Worm (Caenorhabditis elegans) whole organism, L3 larva: ENCODE results near the gene E04D5.5.

Experiments
- R02D3.7 ChIP-seq: fragments of 150-350 bp; optimal IDR thresholded peaks from 2 replicates; lab custom pipeline; 2014; ENCODE audit warnings: missing biosample characterization, missing genetic modification characterization
- ZK546.5 ChIP-seq: sonication (generic microtip); optimal IDR thresholded peaks from 2 replicates; lab custom pipeline; 2017; ENCODE audit warnings: missing biosample characterization, missing genetic modification characterization
- ama-1 ChIP-seq: fragments of 150-350 bp; optimal IDR thresholded peaks from 2 replicates; lab custom pipeline; 2018
- ceh-16 ChIP-seq: sonication (generic microtip); optimal IDR thresholded peaks from 2 replicates; lab custom pipeline; 2017; ENCODE audit warnings: missing biosample characterization, missing genetic modification characterization
- ceh-28 ChIP-seq: fragments of 150-350 bp; optimal IDR thresholded peaks from 2 replicates; lab custom pipeline; 2014; ENCODE audit warnings: missing biosample characterization, missing genetic modification reagents, missing genetic modification characterization
- ceh-82 ChIP-seq: fragments of 150-350 bp; optimal IDR thresholded peaks from 2 replicates; lab custom pipeline; 2014; ENCODE audit warnings: missing biosample characterization, missing genetic modification characterization
- ceh-9 ChIP-seq: sonication (generic microtip); optimal IDR thresholded peaks from 2 replicates; lab custom pipeline; 2018; ENCODE audit warnings: missing biosample characterization, missing genetic modification characterization
- daf-12 ChIP-seq: fragments of 150-350 bp; optimal IDR thresholded peaks from 2 replicates; lab custom pipeline; 2014; ENCODE audit warnings: missing biosample characterization, missing genetic modification reagents, missing genetic modification characterization
- egl-27 ChIP-seq: sonication (generic microtip); optimal IDR thresholded peaks from 4 replicates; lab custom pipeline; 2017; ENCODE audit warnings: missing biosample characterization, missing genetic modification reagents, missing genetic modification characterization
- egl-5 ChIP-seq: fragments of 150-350 bp; optimal IDR thresholded peaks from 2 replicates; lab custom pipeline; 2017; ENCODE audit warnings: missing biosample characterization, missing genetic modification reagents, missing genetic modification characterization, inconsistent platforms
- elt-2 ChIP-seq: sonication (generic microtip); optimal IDR thresholded peaks from 2 replicates; lab custom pipeline; 2016; ENCODE audit warnings: missing genetic modification reagents, mild to moderate bottlenecking, missing genetic modification characterization, missing compliant biosample characterization
- elt-3 ChIP-seq, 3 experiments: fragments of 150-350 bp in 1 of 3; sonication (generic microtip) in 2 of 3; optimal IDR thresholded peaks; 2 replicates in 2 of 3; 4 replicates in 1 of 3; lab custom pipeline; 2014 to 2017; ENCODE audit warnings: missing biosample characterization in 3 of 3, missing genetic modification characterization in 3 of 3
- eor-1 ChIP-seq, 2 experiments: fragments of 150-350 bp; optimal IDR thresholded peaks; 2 replicates each; lab custom pipeline; 2014 to 2018; ENCODE audit warnings: missing biosample characterization in 2 of 2, missing genetic modification characterization in 2 of 2
- fkh-10 ChIP-seq: sonication (generic microtip); optimal IDR thresholded peaks from 2 replicates; lab custom pipeline; 2017; ENCODE audit warnings: missing biosample characterization, missing genetic modification reagents, missing genetic modification characterization
- fos-1 ChIP-seq: fragments of 150-350 bp; optimal IDR thresholded peaks from 2 replicates; lab custom pipeline; 2014; ENCODE audit warnings: missing biosample characterization, missing genetic modification characterization
- hmg-11 ChIP-seq: sonication (generic microtip); optimal IDR thresholded peaks from 2 replicates; lab custom pipeline; 2016; ENCODE audit warnings: missing genetic modification characterization, missing compliant biosample characterization
- jun-1 ChIP-seq: fragments of 150-350 bp; optimal IDR thresholded peaks from 2 replicates; lab custom pipeline; 2014; ENCODE audit warnings: missing biosample characterization, missing genetic modification reagents, missing genetic modification characterization
- lin-15B ChIP-seq: fragments of 150-350 bp; optimal IDR thresholded peaks from 2 replicates; lab custom pipeline; 2014; ENCODE audit warnings: missing biosample characterization, missing genetic modification characterization
- lin-39 ChIP-seq: fragments of 150-350 bp; optimal IDR thresholded peaks from 2 replicates; lab custom pipeline; 2018; ENCODE audit warnings: missing biosample characterization, missing genetic modification reagents, missing genetic modification characterization
- mdl-1 ChIP-seq: fragments of 150-350 bp; optimal IDR thresholded peaks from 2 replicates; lab custom pipeline; 2014; ENCODE audit warnings: missing biosample characterization, missing genetic modification characterization
- mml-1 ChIP-seq: fragments of 150-350 bp; sonication (generic microtip); optimal IDR thresholded peaks from 3 replicates; lab custom pipeline; 2014; ENCODE audit warnings: missing biosample characterization, missing genetic modification characterization
- nfya-1 ChIP-seq: sonication (generic microtip); optimal IDR thresholded peaks from 2 replicates; lab custom pipeline; 2017; ENCODE audit warnings: missing genetic modification characterization, mild to moderate bottlenecking, missing compliant biosample characterization, antibody characterized with exemption, moderate library complexity; ENCODE audit not compliant: insufficient read depth
- nhr-11 ChIP-seq: fragments of 150-350 bp; optimal IDR thresholded peaks from 2 replicates; lab custom pipeline; 2014; ENCODE audit warnings: missing biosample characterization, missing genetic modification characterization
- nhr-12 ChIP-seq: fragments of 150-350 bp; optimal IDR thresholded peaks from 2 replicates; lab custom pipeline; 2014; ENCODE audit warnings: missing biosample characterization, missing genetic modification characterization
- nhr-23 ChIP-seq: fragments of 150-350 bp; optimal IDR thresholded peaks from 2 replicates; lab custom pipeline; 2014; ENCODE audit warnings: missing biosample characterization, missing genetic modification reagents, missing genetic modification characterization
- nhr-237 ChIP-seq: fragments of 150-350 bp; optimal IDR thresholded peaks from 2 replicates; lab custom pipeline; 2014; ENCODE audit warnings: missing biosample characterization, missing genetic modification characterization
- nhr-25 ChIP-seq: sonication (generic microtip); optimal IDR thresholded peaks from 2 replicates; lab custom pipeline; 2017; ENCODE audit warnings: missing biosample characterization, missing genetic modification characterization
- nhr-28 ChIP-seq: fragments of 150-350 bp; optimal IDR thresholded peaks from 2 replicates; lab custom pipeline; 2014; ENCODE audit warnings: missing biosample characterization, missing genetic modification characterization
- nhr-43 ChIP-seq: sonication (generic microtip); optimal IDR thresholded peaks from 2 replicates; lab custom pipeline; 2016; ENCODE audit warnings: mild to moderate bottlenecking, missing genetic modification characterization, missing compliant biosample characterization; ENCODE audit not compliant: poor library complexity, severe bottlenecking
- nhr-67 ChIP-seq: fragments of 150-350 bp; optimal IDR thresholded peaks from 2 replicates; lab custom pipeline; 2014; ENCODE audit warnings: missing biosample characterization, missing genetic modification characterization
- nhr-76 ChIP-seq: fragments of 150-350 bp; sonication (generic microtip); optimal IDR thresholded peaks from 5 replicates; lab custom pipeline; 2014; ENCODE audit warnings: missing biosample characterization, missing genetic modification characterization
- nhr-77 ChIP-seq: fragments of 150-350 bp; optimal IDR thresholded peaks from 2 replicates; lab custom pipeline; 2014; ENCODE audit warnings: missing biosample characterization, missing genetic modification characterization
- pha-4 ChIP-seq: fragments of 150-350 bp; optimal IDR thresholded peaks from 2 replicates; lab custom pipeline; 2014; ENCODE audit warnings: missing biosample characterization, missing genetic modification reagents, missing genetic modification characterization
- pqm-1 ChIP-seq: fragments of 150-350 bp; optimal IDR thresholded peaks from 2 replicates; lab custom pipeline; 2017; ENCODE audit warnings: missing biosample characterization, missing genetic modification characterization, inconsistent platforms
- sea-2 ChIP-seq: fragments of 150-350 bp; sonication (generic microtip); optimal IDR thresholded peaks from 4 replicates; lab custom pipeline; 2014; ENCODE audit warnings: missing biosample characterization, missing genetic modification reagents, missing genetic modification characterization
- skn-1 ChIP-seq: fragments of 150-350 bp; optimal IDR thresholded peaks from 2 replicates; lab custom pipeline; 2014; ENCODE audit warnings: missing biosample characterization, missing genetic modification characterization
- snpc-4 ChIP-seq: fragments of 150-350 bp; optimal IDR thresholded peaks from 2 replicates; lab custom pipeline; 2014; ENCODE audit warnings: missing biosample characterization, missing genetic modification characterization
- tbx-2 ChIP-seq: sonication (generic microtip); optimal IDR thresholded peaks from 2 replicates; lab custom pipeline; 2016; ENCODE audit warnings: mild to moderate bottlenecking, missing genetic modification characterization, missing compliant biosample characterization
- unc-39 ChIP-seq: sonication (generic microtip); optimal IDR thresholded peaks from 4 replicates; lab custom pipeline; 2017; ENCODE audit warnings: missing biosample characterization, missing genetic modification characterization
- unc-62 ChIP-seq: fragments of 150-350 bp; sonication (generic microtip); optimal IDR thresholded peaks from 4 replicates; lab custom pipeline; 2014; ENCODE audit warnings: missing biosample characterization, missing genetic modification reagents, missing genetic modification characterization
- zag-1 ChIP-seq: fragments of 150-350 bp; optimal IDR thresholded peaks from 2 replicates; lab custom pipeline; 2014; ENCODE audit warnings: missing biosample characterization, missing genetic modification characterization
- ztf-11 ChIP-seq: fragments of 150-350 bp; optimal IDR thresholded peaks from 2 replicates; lab custom pipeline; 2014; ENCODE audit warnings: missing biosample characterization, missing genetic modification characterization
- ztf-4 ChIP-seq: fragments of 150-350 bp; optimal IDR thresholded peaks from 2 replicates; lab custom pipeline; 2014; ENCODE audit warnings: missing biosample characterization, missing genetic modification characterization

E04D5.5 gene

ce11 chrII:10373536-10374169, 37.4 kb upstream of the E04D5.5 start:
- peak; percentile 17 for TF ChIP-seq lin-39 (tag; lab: Kevin White, UChicago)
- no peak for TF ChIP-seq ZK546.5 (tag; lab: Kevin White, UChicago)
- peak; percentile 61 for TF ChIP-seq egl-5 (tag; lab: Kevin White, UChicago)

ce11 chrII:10374776-10375175, 36.3 kb upstream of the E04D5.5 start:
- TF ChIP-seq pha-4 (peak; percentile 5), ceh-9 (tag; lab: Kevin White, UChicago) (no peak)

ce11 chrII:10377901-10378300, 33.2 kb upstream of the E04D5.5 start:
- TF ChIP-seq nfya-1, result peak; percentile 19
- TF ChIP-seq nhr-25 (tag; lab: Kevin White, UChicago), result peak; percentile 5
- no peak for TF ChIP-seq zag-1 (tag; lab: Kevin White, UChicago)
- no peak for TF ChIP-seq ZK546.5 (tag; lab: Kevin White, UChicago)
- TF ChIP-seq nhr-28 (tag; lab: Kevin White, UChicago), result no peak
- TF ChIP-seq nhr-23 (tag; lab: Kevin White, UChicago), result no peak
- TF ChIP-seq nhr-237 (tag; lab: Kevin White, UChicago), result no peak

- TF ChIP-seq ztf-11 (tag; lab: Kevin White, UChicago), result no peak
Observed at ce11 chrII:10379546-10379945, 31.5 kb upstream of the E04D5.5 start.

ce11 chrII:10382247-10382646, 28.8 kb upstream of the E04D5.5 start:
- peak; percentile 33 for TF ChIP-seq pqm-1 (tag; lab: Kevin White, UChicago)
- TF ChIP-seq pha-4, result peak; percentile 85
- no peak for TF ChIP-seq ama-1
- no peak for TF ChIP-seq egl-27 (tag; lab: Kevin White, UChicago)
- no peak for TF ChIP-seq ceh-82
- TF ChIP-seq fkh-10 (GFP tag; lab: Kevin White, UChicago), result no peak
- TF ChIP-seq tbx-2 (tag; lab: Kevin White, UChicago), result no peak
- TF ChIP-seq elt-2 (tag; lab: Kevin White, UChicago), result peak; percentile 57
- TF ChIP-seq egl-5 (tag; lab: Kevin White, UChicago), result no peak
- peak; percentile 16 for TF ChIP-seq R02D3.7 (tag; lab: Kevin White, UChicago)
- TF ChIP-seq jun-1 (tag; lab: Kevin White, UChicago), result peak; percentile 66
- TF ChIP-seq nhr-11 (tag; lab: Kevin White, UChicago), result no peak
- TF ChIP-seq nhr-12, result no peak
- no peak for TF ChIP-seq zag-1 (tag; lab: Kevin White, UChicago)
- TF ChIP-seq nhr-23 (tag; lab: Kevin White, UChicago), result peak; percentile 76
- TF ChIP-seq mdl-1 (tag; lab: Kevin White, UChicago), result no peak
- TF ChIP-seq nhr-77 (tag; lab: Kevin White, UChicago), result no peak
- no peak for TF ChIP-seq ztf-11 (tag; lab: Kevin White, UChicago)
- TF ChIP-seq nhr-237 (tag; lab: Kevin White, UChicago), result no peak
- peak; percentile 8 for TF ChIP-seq fos-1
- no peak for TF ChIP-seq nhr-28 (tag; lab: Kevin White, UChicago)
- no peak for TF ChIP-seq unc-39 (tag; lab: Kevin White, UChicago)
- no peak for TF ChIP-seq ceh-16 (tag; lab: Kevin White, UChicago)
- no peak for TF ChIP-seq nhr-76
- no peak for TF ChIP-seq sea-2 (GFP tag; lab: Kevin White, UChicago)
- TF ChIP-seq ztf-4 (tag; lab: Kevin White, UChicago), result no peak
- no peak for TF ChIP-seq ceh-9 (tag; lab: Kevin White, UChicago)
- TF ChIP-seq nhr-25 (tag; lab: Kevin White, UChicago), result peak; percentile 74
- TF ChIP-seq lin-15B (tag; lab: Kevin White, UChicago), result peak; percentile 24
- TF ChIP-seq unc-62 (GFP tag; lab: Kevin White, UChicago), result no peak
- peak; percentile 2 for TF ChIP-seq snpc-4 (tag; lab: Kevin White, UChicago)
- TF ChIP-seq lin-39 (tag; lab: Kevin White, UChicago), result no peak
- TF ChIP-seq daf-12 (tag; lab: Kevin White, UChicago), result no peak
- TF ChIP-seq ZK546.5 (tag; lab: Kevin White, UChicago), result no peak
- TF ChIP-seq hmg-11 (tag; lab: Kevin White, UChicago), result peak; percentile 79
- no peak for TF ChIP-seq elt-3 (tag; optimal IDR thresholded peaks at IDR 0.05; lab: Kevin White, UChicago)
- no peak for TF ChIP-seq mml-1
- TF ChIP-seq nhr-43 (tag; lab: Kevin White, UChicago), result peak; percentile 27
- TF ChIP-seq eor-1 (tag; optimal IDR thresholded peaks at IDR 0.05; lab: Kevin White, UChicago), result no peak
- TF ChIP-seq skn-1 (tag; lab: Kevin White, UChicago), result no peak
- peak; percentile 30 for TF ChIP-seq nfya-1
- peak; percentile 41 for TF ChIP-seq ceh-28 (tag; lab: Kevin White, UChicago)
- TF ChIP-seq nhr-67, result no peak
